Worm (Caenorhabditis elegans) whole organism, L3 larva: Measurements from ENCODE around the gene F31B9.3.

ENCODE experiments used
- ZK546.5 ChIP-seq: sonication (generic microtip); optimal IDR thresholded peaks from 2 replicates; lab custom pipeline; 2017; ENCODE audit warnings: missing biosample characterization, missing genetic modification characterization
- ama-1 ChIP-seq: fragments of 150-350 bp; optimal IDR thresholded peaks from 2 replicates; lab custom pipeline; 2018
- egl-27 ChIP-seq: sonication (generic microtip); optimal IDR thresholded peaks from 4 replicates; lab custom pipeline; 2017; ENCODE audit warnings: missing biosample characterization, missing genetic modification reagents, missing genetic modification characterization
- elt-1 ChIP-seq: fragments of 150-350 bp; optimal IDR thresholded peaks from 2 replicates; lab custom pipeline; 2014; ENCODE audit warnings: missing biosample characterization, missing genetic modification characterization
- elt-2 ChIP-seq: sonication (generic microtip); optimal IDR thresholded peaks from 2 replicates; lab custom pipeline; 2016; ENCODE audit warnings: missing genetic modification reagents, mild to moderate bottlenecking, missing genetic modification characterization, missing compliant biosample characterization
- elt-3 ChIP-seq, 3 experiments: fragments of 150-350 bp in 1 of 3; sonication (generic microtip) in 2 of 3; optimal IDR thresholded peaks; 2 replicates in 2 of 3; 4 replicates in 1 of 3; lab custom pipeline; 2014 to 2017; ENCODE audit warnings: missing biosample characterization in 3 of 3, missing genetic modification characterization in 3 of 3
- nhr-25 ChIP-seq: sonication (generic microtip); optimal IDR thresholded peaks from 2 replicates; lab custom pipeline; 2017; ENCODE audit warnings: missing biosample characterization, missing genetic modification characterization
- nhr-28 ChIP-seq: fragments of 150-350 bp; optimal IDR thresholded peaks from 2 replicates; lab custom pipeline; 2014; ENCODE audit warnings: missing biosample characterization, missing genetic modification characterization
- nhr-77 ChIP-seq: fragments of 150-350 bp; optimal IDR thresholded peaks from 2 replicates; lab custom pipeline; 2014; ENCODE audit warnings: missing biosample characterization, missing genetic modification characterization
- pha-4 ChIP-seq: fragments of 150-350 bp; optimal IDR thresholded peaks from 2 replicates; lab custom pipeline; 2014; ENCODE audit warnings: missing biosample characterization, missing genetic modification reagents, missing genetic modification characterization
- skn-1 ChIP-seq: fragments of 150-350 bp; optimal IDR thresholded peaks from 2 replicates; lab custom pipeline; 2014; ENCODE audit warnings: missing biosample characterization, missing genetic modification characterization
- unc-39 ChIP-seq: sonication (generic microtip); optimal IDR thresholded peaks from 4 replicates; lab custom pipeline; 2017; ENCODE audit warnings: missing biosample characterization, missing genetic modification characterization
- ztf-11 ChIP-seq: fragments of 150-350 bp; optimal IDR thresholded peaks from 2 replicates; lab custom pipeline; 2014; ENCODE audit warnings: missing biosample characterization, missing genetic modification characterization

- no peak for TF ChIP-seq pha-4
- TF ChIP-seq elt-1 (tag; lab: Kevin White, UChicago): no peak
- no peak for TF ChIP-seq egl-27 (tag; lab: Kevin White, UChicago)
- no peak for TF ChIP-seq ama-1 (lab: Kevin White, UChicago)
- TF ChIP-seq ztf-11: no peak
- TF ChIP-seq ZK546.5 (tag; lab: Kevin White, UChicago): no peak
- no peak for TF ChIP-seq elt-3 (tag; optimal IDR thresholded peaks at IDR 0.05; lab: Kevin White, UChicago)
- no peak for TF ChIP-seq elt-2 (tag; lab: Kevin White, UChicago)
- no peak for TF ChIP-seq nhr-77
- TF ChIP-seq unc-39 (tag; lab: Kevin White, UChicago): no peak
- no peak for TF ChIP-seq nhr-25 (tag; lab: Kevin White, UChicago)
- TF ChIP-seq nhr-28 (tag; lab: Kevin White, UChicago): no peak
- TF ChIP-seq skn-1 (tag; lab: Kevin White, UChicago): no peak
Measured at ce11 chrX:15912841-15913240, 10.7 kb upstream of the F31B9.3 start.
